Worm (Caenorhabditis elegans) whole organism, L1 larva: ENCODE data around the gene F08F8.11.

ENCODE experiments used
- C04F5.9 ChIP-seq: sonication (generic microtip); optimal IDR thresholded peaks from 2 replicates; lab custom pipeline; 2016; ENCODE audit warnings: missing genetic modification characterization, missing compliant biosample characterization
- ama-1 ChIP-seq: fragments of 150-350 bp; optimal IDR thresholded peaks from 2 replicates; lab custom pipeline; 2014
- ceh-82 ChIP-seq, 3 experiments: fragments of 150-350 bp in 1 of 3; sonication (generic microtip) in 2 of 3; optimal IDR thresholded peaks; 2 replicates each; lab custom pipeline; 2014 to 2017; ENCODE audit warnings: missing biosample characterization in 3 of 3, missing genetic modification characterization in 3 of 3
- fos-1 ChIP-seq: fragments of 150-350 bp; optimal IDR thresholded peaks from 2 replicates; lab custom pipeline; 2014; ENCODE audit warnings: missing biosample characterization, missing genetic modification characterization
- lin-35 ChIP-seq, 2 experiments: fragments of 150-350 bp; optimal IDR thresholded peaks; 2 replicates each; lab custom pipeline; 2014; ENCODE audit warnings: missing biosample characterization in 2 of 2, missing genetic modification characterization in 2 of 2, missing genetic modification reagents in 2 of 2
- lir-3 ChIP-seq: sonication (generic microtip); optimal IDR thresholded peaks from 2 replicates; lab custom pipeline; 2016; ENCODE audit warnings: mild to moderate bottlenecking, missing genetic modification characterization, moderate library complexity, missing compliant biosample characterization; ENCODE audit not compliant: poor library complexity
- mab-9 ChIP-seq: fragments of 200-800 bp; sonication (Bioruptor generic); IDR thresholded peaks from 2 replicates; pipeline ENCODE4 v1.3.6; 2022; ENCODE audit warnings: missing genetic modification reagents, missing genetic modification characterization, missing compliant biosample characterization
- nhr-28 ChIP-seq: fragments of 150-350 bp; optimal IDR thresholded peaks from 2 replicates; lab custom pipeline; 2014; ENCODE audit warnings: missing biosample characterization, missing genetic modification characterization
- nhr-76 ChIP-seq: sonication (generic microtip); optimal IDR thresholded peaks from 2 replicates; lab custom pipeline; 2017; ENCODE audit warnings: missing biosample characterization, missing genetic modification characterization
- pqm-1 ChIP-seq: sonication (generic microtip); optimal IDR thresholded peaks from 3 replicates; lab custom pipeline; 2017; ENCODE audit warnings: missing biosample characterization, missing genetic modification characterization
- rnt-1 ChIP-seq: sonication (generic microtip); optimal IDR thresholded peaks from 2 replicates; lab custom pipeline; 2016; ENCODE audit warnings: mild to moderate bottlenecking, missing genetic modification characterization, moderate library complexity, missing compliant biosample characterization
- snpc-4 ChIP-seq: fragments of 150-350 bp; optimal IDR thresholded peaks from 2 replicates; lab custom pipeline; 2014; ENCODE audit warnings: missing biosample characterization, missing genetic modification characterization
- snu-23 ChIP-seq: sonication (generic microtip); optimal IDR thresholded peaks from 2 replicates; lab custom pipeline; 2016; ENCODE audit warnings: missing genetic modification characterization, missing compliant biosample characterization

DNA sequence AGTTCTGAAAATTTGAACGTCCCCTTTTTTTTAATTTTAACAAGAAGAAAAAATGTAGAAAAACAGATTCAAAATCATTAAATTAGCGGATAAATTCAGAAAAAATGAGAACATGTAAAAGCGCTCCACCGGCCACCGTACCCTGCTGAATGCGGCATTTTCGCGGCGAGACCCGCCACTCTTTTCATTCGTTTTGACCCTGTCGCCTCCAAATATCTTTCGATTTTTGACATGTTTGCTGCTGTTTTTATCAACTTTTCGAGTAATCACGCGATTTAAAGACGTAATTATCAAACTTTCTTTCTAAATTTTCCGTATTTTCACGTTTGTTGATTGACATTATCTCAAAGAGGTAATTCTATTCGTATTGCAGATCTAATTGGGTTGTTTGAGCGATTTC is 29.5 kb upstream of the F08F8.11 start, which contains the start of gene gsp-2:
- TF ChIP-seq pqm-1 (tag; lab: Kevin White, UChicago) (no peak), snpc-4 (tag; lab: Kevin White, UChicago) (no peak), ceh-82 (tag; optimal IDR thresholded peaks at IDR 0.05; lab: Kevin White, UChicago) (peak; percentile 52 to 67 (median 60)), lir-3 (tag; lab: Kevin White, UChicago) (no peak), nhr-28 (tag; lab: Kevin White, UChicago) (no peak), fos-1 (peak; percentile 26), nhr-76 (tag; lab: Kevin White, UChicago) (no peak), mab-9 (peak; percentile 47; the same call in 1 of the 2 replicates), rnt-1 (tag; lab: Kevin White, UChicago) (peak; percentile 56), C04F5.9 (tag; lab: Kevin White, UChicago) (no peak), ama-1 (lab: Kevin White, UChicago) (no peak), lin-35 (GFP tag; optimal IDR thresholded peaks at IDR 0.05; lab: Kevin White, UChicago) (peak; percentile 83), snu-23 (GFP tag; lab: Kevin White, UChicago) (peak; percentile 81)
